Worm (Caenorhabditis elegans): ENCODE results near the gene Y76A2B.4.

DNA sequence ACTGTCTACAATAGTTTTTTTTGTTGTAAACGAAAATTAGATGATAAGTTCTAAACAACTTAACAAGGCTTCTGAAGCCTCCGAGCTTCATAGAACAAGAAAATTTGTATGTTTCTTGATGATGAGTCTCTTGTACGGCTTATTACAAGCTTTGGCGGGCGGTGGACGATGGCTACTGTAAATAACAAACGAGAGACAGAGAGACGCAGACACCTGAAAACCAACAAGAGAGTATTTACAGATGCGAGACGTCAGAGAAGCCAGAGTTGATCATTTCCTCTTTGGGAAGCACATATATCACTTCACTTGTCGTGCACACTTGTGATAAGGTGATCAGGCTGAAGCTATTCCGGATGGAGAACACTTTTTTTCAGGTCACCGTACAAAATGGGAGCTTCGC lies 15.7 kb downstream of the Y76A2B.4 start:
- TF ChIP-seq fos-1 (tag; optimal IDR thresholded peaks at IDR 0.05) = no peak
- no peak for TF ChIP-seq nhr-10 (tag; optimal IDR thresholded peaks at IDR 0.05)
- TF ChIP-seq hmg-1.1 (GFP tag; IDR thresholded peaks at IDR 0.05) = no peak
- TF ChIP-seq spr-3 (GFP tag; optimal IDR thresholded peaks at IDR 0.05) = no peak
- TF ChIP-seq mdl-1 (tag; optimal IDR thresholded peaks at IDR 0.05) = no peak
- no peak for TF ChIP-seq nhr-77 (tag; optimal IDR thresholded peaks at IDR 0.05)
- no peak for TF ChIP-seq cey-2 (tag; optimal IDR thresholded peaks at IDR 0.05; ENCODE audit: borderline replicate concordance, insufficient read depth)
- no peak for TF ChIP-seq pha-4 (GFP tag; IDR thresholded peaks at IDR 0.05)
- TF ChIP-seq pha-4 (tag; optimal IDR thresholded peaks at IDR 0.05) = no peak
- TF ChIP-seq nhr-237 (tag; optimal IDR thresholded peaks at IDR 0.05) = no peak
- no peak for TF ChIP-seq duxl-1 (tag; optimal IDR thresholded peaks at IDR 0.05; ENCODE audit: poor library complexity)
- TF ChIP-seq ceh-28 (tag; optimal IDR thresholded peaks at IDR 0.05) = no peak
- TF ChIP-seq dve-1 (tag; optimal IDR thresholded peaks at IDR 0.05; ENCODE audit: insufficient read depth) = peak; percentile 3
- no peak for TF ChIP-seq skn-1 (tag; optimal IDR thresholded peaks at IDR 0.05)

Measured in whole organism, L4 larva.